Fruit fly (Drosophila melanogaster) whole organism, prepupa: ENCODE results near the gene sog.

Source experiments
- CG11902 ChIP-seq: fragments of 200-800 bp; sonication (Bioruptor generic); optimal IDR thresholded peaks from 3 replicates; lab custom pipeline; 2016; ENCODE audit warnings: missing biosample characterization, missing genetic modification characterization
- CG16779 ChIP-seq: fragments of 200-800 bp; sonication (Bioruptor generic); optimal IDR thresholded peaks from 3 replicates; lab custom pipeline; 2017; ENCODE audit warnings: missing biosample characterization, mild to moderate bottlenecking, missing genetic modification characterization
- CG4318 ChIP-seq: fragments of 200-800 bp; sonication (Bioruptor generic); optimal IDR thresholded peaks from 3 replicates; lab custom pipeline; 2017; ENCODE audit warnings: missing biosample characterization, mild to moderate bottlenecking, missing genetic modification characterization
- Eip93F ChIP-seq: fragments of 200-800 bp; sonication (Bioruptor generic); optimal IDR thresholded peaks from 2 replicates; lab custom pipeline; 2016; ENCODE audit warnings: missing biosample characterization, mild to moderate bottlenecking, missing genetic modification characterization
- Hr4 ChIP-seq: fragments of 200-800 bp; sonication (Bioruptor generic); optimal IDR thresholded peaks from 3 replicates; lab custom pipeline; 2016; ENCODE audit warnings: missing biosample characterization, missing genetic modification characterization
- eg ChIP-seq: fragments of 200-800 bp; sonication (Bioruptor generic); IDR thresholded peaks from 3 replicates; pipeline ENCODE4 v1.3.6; 2022; ENCODE audit warnings: missing biosample characterization, missing genetic modification characterization
- fd59A ChIP-seq: fragments of 200-800 bp; sonication (Bioruptor generic); optimal IDR thresholded peaks from 2 replicates; lab custom pipeline; 2017; ENCODE audit warnings: missing biosample characterization, mild to moderate bottlenecking, missing genetic modification characterization, missing genetic modification reagents
- fkh ChIP-seq: fragments of 200-800 bp; sonication (Bioruptor generic); optimal IDR thresholded peaks from 3 replicates; lab custom pipeline; 2017; ENCODE audit warnings: missing biosample characterization, mild to moderate bottlenecking, missing genetic modification characterization, moderate library complexity
- topi ChIP-seq: fragments of 200-800 bp; sonication (Bioruptor generic); optimal IDR thresholded peaks from 3 replicates; lab custom pipeline; 2016; ENCODE audit warnings: missing biosample characterization, missing genetic modification characterization

DNA sequence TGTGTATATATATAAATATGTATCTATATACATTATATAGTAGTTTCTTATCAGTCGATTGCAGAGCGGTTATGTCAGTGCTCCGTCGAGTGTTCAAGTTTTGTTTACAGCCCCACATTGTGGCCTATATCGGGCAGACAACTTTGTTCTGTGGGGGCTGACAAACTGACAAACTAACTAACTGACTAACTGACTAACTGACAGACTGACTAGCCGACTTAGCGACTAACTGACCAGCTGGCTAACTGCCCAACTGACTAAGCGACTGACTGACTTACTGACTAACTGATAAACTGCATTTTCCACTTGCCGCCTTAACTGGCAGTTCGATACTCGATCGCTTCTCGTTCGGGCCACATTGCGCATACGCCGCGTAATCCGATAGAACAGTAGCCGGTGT lies 3.3 kb downstream of the sog start:
- TF ChIP-seq fd59A (GFP tag; lab: Kevin White, UChicago), result no peak
- TF ChIP-seq eg (GFP tag; lab: Robert Waterston, UW), result no peak
- TF ChIP-seq Hr4 (GFP tag; lab: Kevin White, UChicago), result no peak
- no peak for TF ChIP-seq CG4318 (GFP tag; lab: Kevin White, UChicago)
- TF ChIP-seq fkh (GFP tag; lab: Kevin White, UChicago), result no peak
- no peak for TF ChIP-seq topi (GFP tag; lab: Kevin White, UChicago)
- no peak for TF ChIP-seq CG11902 (GFP tag; lab: Kevin White, UChicago)
- TF ChIP-seq Eip93F (GFP tag; lab: Kevin White, UChicago), result no peak
- TF ChIP-seq CG16779 (tag; lab: Kevin White, UChicago), result no peak
